Fruit fly (Drosophila melanogaster): ENCODE measurements around the gene CG7407.

DNA sequence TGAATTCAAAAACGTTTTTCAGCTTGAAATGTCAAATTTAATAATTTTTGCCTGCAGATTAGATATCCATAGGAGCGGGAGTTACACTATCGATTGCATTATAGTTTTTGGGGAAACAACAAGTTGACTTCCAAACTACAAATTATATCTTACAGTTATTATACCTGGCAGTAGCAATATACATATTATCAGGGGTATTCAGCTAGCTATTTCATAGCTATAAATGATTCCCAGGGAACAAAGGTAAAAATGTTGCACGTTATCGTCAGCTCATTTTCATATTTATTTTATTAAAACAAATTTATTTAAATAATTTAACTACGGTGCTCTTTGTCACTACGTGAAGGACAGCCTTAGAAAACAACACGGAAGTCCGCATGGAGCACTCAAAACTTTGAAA, 6.9 kb downstream of the CG7407 start:
- TF ChIP-seq CG34406 (GFP tag; optimal IDR thresholded peaks at IDR 0.05) = no peak
- no peak for TF ChIP-seq spab (GFP tag; optimal IDR thresholded peaks at IDR 0.05)
- no peak for TF ChIP-seq CG6808 (GFP tag; optimal IDR thresholded peaks at IDR 0.05)
- TF ChIP-seq CG6792 (GFP tag; optimal IDR thresholded peaks at IDR 0.05) = no peak
- TF ChIP-seq CG3032 (tag; optimal IDR thresholded peaks at IDR 0.05) = no peak
